Fruit fly (Drosophila melanogaster): ENCODE results near the gene CG13720.

DNA sequence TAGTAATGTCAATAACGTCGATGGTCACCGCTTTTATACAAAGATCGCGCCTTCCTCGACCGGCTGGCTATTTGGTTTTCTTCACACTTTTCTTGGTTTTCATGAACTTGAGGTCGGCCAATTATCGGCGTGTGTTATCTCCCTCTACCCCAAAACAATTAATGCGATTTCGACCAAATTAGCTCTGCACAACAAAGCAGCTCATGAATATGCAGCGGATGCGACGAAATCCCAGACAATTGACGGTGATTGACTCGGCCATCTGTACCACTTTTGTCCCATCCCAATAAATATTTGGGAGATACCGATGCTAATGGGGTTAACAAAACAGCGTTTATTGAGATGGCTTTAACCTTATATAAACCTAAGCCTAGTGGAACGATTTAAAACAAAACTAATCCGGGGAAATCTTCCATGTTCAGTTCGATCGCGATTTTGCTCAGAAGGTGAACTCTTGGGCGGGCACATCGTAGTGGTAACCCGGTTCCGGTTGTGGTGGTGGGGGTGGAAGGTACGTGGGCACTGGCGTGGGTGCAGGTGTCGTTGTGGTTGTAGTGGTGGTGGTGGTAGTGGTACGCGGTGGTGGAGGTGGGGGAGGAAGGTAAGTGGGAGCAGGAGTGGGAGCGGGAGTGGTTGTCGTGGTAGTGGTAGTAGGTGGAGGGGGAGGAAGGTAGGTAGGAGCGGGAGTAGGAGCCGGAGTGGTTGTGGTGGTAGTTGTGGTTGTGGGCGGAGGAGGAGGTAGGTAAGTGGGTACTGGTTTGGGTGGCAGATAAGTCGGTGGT is 39.8 kb downstream of the CG13720 start, which contains the start of gene CG15022:
- TF ChIP-seq CG8478 (optimal IDR thresholded peaks at IDR 0.05) = no peak
- no peak for TF ChIP-seq pan (optimal IDR thresholded peaks at IDR 0.05)
- no peak for TF ChIP-seq psq (optimal IDR thresholded peaks at IDR 0.05)
- no peak for TF ChIP-seq EcR (GFP tag; optimal IDR thresholded peaks at IDR 0.05)
- TF ChIP-seq Dll (optimal IDR thresholded peaks at IDR 0.05) = no peak

All from whole organism.